Fruit fly (Drosophila melanogaster): ENCODE measurements around the gene mRpL11.

Gene mRpL11

dm6 chr3R:14473574-14473973 lies 38.1 kb upstream of the mRpL11 start (continued):
- no peak for TF ChIP-seq Jarid2 (GFP tag; optimal IDR thresholded peaks at IDR 0.05)
- TF ChIP-seq ind (GFP tag; optimal IDR thresholded peaks at IDR 0.05): peak; percentile 54
- TF ChIP-seq D19A (tag; optimal IDR thresholded peaks at IDR 0.05): peak; percentile 20
- TF ChIP-seq ab (GFP tag; optimal IDR thresholded peaks at IDR 0.05): peak; percentile 42
- peak; percentile 51 to 74 for TF ChIP-seq Pdp1 (GFP tag; optimal IDR thresholded peaks at IDR 0.05)
- no peak for TF ChIP-seq CG11398 (GFP tag; optimal IDR thresholded peaks at IDR 0.05)
- no peak for TF ChIP-seq Ravus (GFP tag; IDR thresholded peaks at IDR 0.05)
- 0 out of 3 replicates have a peak, but pooled peaks have one; percentile 33 for TF ChIP-seq ase (GFP tag; IDR thresholded peaks at IDR 0.05)
- no peak for TF ChIP-seq GATAe (GFP tag; conservative IDR thresholded peaks at IDR 0.05)
- peak; percentile 32 for TF ChIP-seq D19B (GFP tag; optimal IDR thresholded peaks at IDR 0.05)
- peak; percentile 48 for TF ChIP-seq CG10979 (tag; optimal IDR thresholded peaks at IDR 0.05)
- no peak for TF ChIP-seq CG8478 (optimal IDR thresholded peaks at IDR 0.05)
- TF ChIP-seq Aef1 (GFP tag; IDR thresholded peaks at IDR 0.05): 0 out of 3 replicates have a peak, but pooled peaks have one; percentile 22
- TF ChIP-seq HLH3B (GFP tag; IDR thresholded peaks at IDR 0.05): peak; percentile 42
- no peak for TF ChIP-seq CkIIα-i1 (GFP tag; IDR thresholded peaks at IDR 0.05)
- no peak for TF ChIP-seq CG10543 (GFP tag; optimal IDR thresholded peaks at IDR 0.05)
- TF ChIP-seq Abd-B (GFP tag; optimal IDR thresholded peaks at IDR 0.05): no peak
- TF ChIP-seq CG8359 (GFP tag; optimal IDR thresholded peaks at IDR 0.05; ENCODE audit: borderline replicate concordance): peak; percentile 46
- TF ChIP-seq CG13624 (GFP tag; optimal IDR thresholded peaks at IDR 0.05): peak; percentile 78
- TF ChIP-seq Ssrp (tag; optimal IDR thresholded peaks at IDR 0.05): peak; percentile 5
- no peak for TF ChIP-seq Bgb (GFP tag; IDR thresholded peaks at IDR 0.05; ENCODE audit: partially characterized antibody)
- peak; percentile 64 for TF ChIP-seq CG2678 (tag; optimal IDR thresholded peaks at IDR 0.05)
- peak; percentile 50 for TF ChIP-seq tup (GFP tag; optimal IDR thresholded peaks at IDR 0.05)
- TF ChIP-seq unc-4 (GFP tag; IDR thresholded peaks at IDR 0.05; ENCODE audit: partially characterized antibody): no peak
- peak; percentile 36 for TF ChIP-seq CG8388 (GFP tag; optimal IDR thresholded peaks at IDR 0.05)
- peak; percentile 82 for TF ChIP-seq gro (GFP tag; optimal IDR thresholded peaks at IDR 0.05)
- TF ChIP-seq CG8290 (GFP tag; optimal IDR thresholded peaks at IDR 0.05): no peak
- peak in 1 of 2 experiments; percentile 83 for TF ChIP-seq CG8290 (tag; optimal IDR thresholded peaks at IDR 0.05)
- TF ChIP-seq CG3995 (GFP tag; optimal IDR thresholded peaks at IDR 0.05): no peak
- no peak for TF ChIP-seq sens-2 (GFP tag; IDR thresholded peaks at IDR 0.05)
- TF ChIP-seq CoRest (tag; optimal IDR thresholded peaks at IDR 0.05): peak; percentile 50
- TF ChIP-seq CG14860 (GFP tag; IDR thresholded peaks at IDR 0.05; ENCODE audit: partially characterized antibody): no peak
- TF ChIP-seq pho (GFP tag; optimal IDR thresholded peaks at IDR 0.05): peak; percentile 41
- no peak for TF ChIP-seq CG11093 (GFP tag; IDR thresholded peaks at IDR 0.05)
- TF ChIP-seq zfh1 (GFP tag; IDR thresholded peaks at IDR 0.05): peak; percentile 63; the same call in 2 of the 3 replicates
- peak; percentile 49 for TF ChIP-seq sisA (GFP tag; IDR thresholded peaks at IDR 0.05)
- TF ChIP-seq Dll (GFP tag; IDR thresholded peaks at IDR 0.05; ENCODE audit: partially characterized antibody): no peak
- TF ChIP-seq HmgD (GFP tag; optimal IDR thresholded peaks at IDR 0.05): no peak
- peak; percentile 47 for TF ChIP-seq CG1233 (GFP tag; optimal IDR thresholded peaks at IDR 0.05)
- peak; percentile 51; the same call in 1 of the 2 replicates for TF ChIP-seq CG9215 (GFP tag; IDR thresholded peaks at IDR 0.05)
- TF ChIP-seq CG13123 (GFP tag; optimal IDR thresholded peaks at IDR 0.05): no peak
- TF ChIP-seq bcd (GFP tag; optimal IDR thresholded peaks at IDR 0.05): peak; percentile 54
- peak; percentile 1 for TF ChIP-seq CG8924 (tag; optimal IDR thresholded peaks at IDR 0.05)
- no peak for TF ChIP-seq amos (GFP tag; IDR thresholded peaks at IDR 0.05; ENCODE audit: partially characterized antibody)
- TF ChIP-seq pfk (GFP tag; optimal IDR thresholded peaks at IDR 0.05): no peak
- TF ChIP-seq grau (tag; optimal IDR thresholded peaks at IDR 0.05): peak; percentile 66
- TF ChIP-seq Myb (GFP tag; optimal IDR thresholded peaks at IDR 0.05): peak; percentile 31
- no peak for TF ChIP-seq dm (GFP tag; optimal IDR thresholded peaks at IDR 0.05)
- no peak for TF ChIP-seq Awh (GFP tag; IDR thresholded peaks at IDR 0.05)
- TF ChIP-seq CG17829 (tag; optimal IDR thresholded peaks at IDR 0.05): peak; percentile 32
- TF ChIP-seq CG6765 (GFP tag; optimal IDR thresholded peaks at IDR 0.05): no peak

Data from whole organism, embryonic.